Worm (Caenorhabditis elegans) whole organism, L2 larva: ENCODE measurements around the gene C29E4.10.
A peak's percentile ranks its signal among the peaks of the same experiment; 100 is the strongest.

Experiments used
- C34F6.9 ChIP-seq: fragments of 150-350 bp; optimal IDR thresholded peaks from 2 replicates; lab custom pipeline; 2014; ENCODE audit warnings: missing biosample characterization, missing genetic modification characterization
- F13H6.1 ChIP-seq: sonication (generic microtip); optimal IDR thresholded peaks from 2 replicates; lab custom pipeline; 2016; ENCODE audit warnings: missing genetic modification characterization, missing compliant biosample characterization
- R02D3.7 ChIP-seq: fragments of 150-350 bp; optimal IDR thresholded peaks from 2 replicates; lab custom pipeline; 2014; ENCODE audit warnings: missing biosample characterization, missing genetic modification characterization
- Y55F3AM.14 ChIP-seq: fragments of 200-800 bp; sonication (Bioruptor generic); optimal IDR thresholded peaks from 2 replicates; lab custom pipeline; 2018; ENCODE audit warnings: mild to moderate bottlenecking, missing genetic modification characterization, missing compliant biosample characterization
- ZK546.5 ChIP-seq: sonication (generic microtip); optimal IDR thresholded peaks from 2 replicates; lab custom pipeline; 2017; ENCODE audit warnings: missing biosample characterization, missing genetic modification characterization
- alr-1 ChIP-seq: fragments of 150-350 bp; optimal IDR thresholded peaks from 2 replicates; lab custom pipeline; 2014; ENCODE audit warnings: missing biosample characterization, missing genetic modification characterization
- aly-2 ChIP-seq: fragments of 150-350 bp; optimal IDR thresholded peaks from 2 replicates; lab custom pipeline; 2014; ENCODE audit warnings: missing biosample characterization, missing genetic modification characterization
- ama-1 ChIP-seq: fragments of 150-350 bp; optimal IDR thresholded peaks from 2 replicates; lab custom pipeline; 2018; ENCODE audit warnings: inconsistent platforms
- blmp-1 ChIP-seq: sonication (generic microtip); optimal IDR thresholded peaks from 2 replicates; lab custom pipeline; 2017; ENCODE audit warnings: missing genetic modification characterization, mild to moderate bottlenecking, missing compliant biosample characterization, antibody characterized with exemption, moderate library complexity; ENCODE audit not compliant: insufficient read depth
- ceh-82 ChIP-seq: fragments of 150-350 bp; optimal IDR thresholded peaks from 2 replicates; lab custom pipeline; 2014; ENCODE audit warnings: missing biosample characterization, missing genetic modification characterization
- crh-2 ChIP-seq: sonication (generic microtip); optimal IDR thresholded peaks from 2 replicates; lab custom pipeline; 2017; ENCODE audit warnings: missing biosample characterization, missing genetic modification characterization
- egl-27 ChIP-seq: sonication (generic microtip); optimal IDR thresholded peaks from 3 replicates; lab custom pipeline; 2017; ENCODE audit warnings: missing biosample characterization, missing genetic modification reagents, missing genetic modification characterization
- elt-1 ChIP-seq: fragments of 150-350 bp; optimal IDR thresholded peaks from 2 replicates; lab custom pipeline; 2014; ENCODE audit warnings: missing biosample characterization, missing genetic modification characterization
- elt-3 ChIP-seq: sonication (generic microtip); optimal IDR thresholded peaks from 2 replicates; lab custom pipeline; 2017; ENCODE audit warnings: missing biosample characterization, missing genetic modification characterization
- fos-1 ChIP-seq: fragments of 150-350 bp; optimal IDR thresholded peaks from 2 replicates; lab custom pipeline; 2014; ENCODE audit warnings: missing biosample characterization, missing genetic modification characterization
- gmeb-1 ChIP-seq: fragments of 150-350 bp; optimal IDR thresholded peaks from 2 replicates; lab custom pipeline; 2014; ENCODE audit warnings: missing biosample characterization, missing genetic modification characterization
- lin-11 ChIP-seq: fragments of 150-350 bp; sonication (generic microtip); optimal IDR thresholded peaks from 2 replicates; lab custom pipeline; 2014; ENCODE audit warnings: missing biosample characterization, missing genetic modification characterization, inconsistent platforms, mixed read lengths
- lin-13 ChIP-seq: fragments of 150-350 bp; optimal IDR thresholded peaks from 2 replicates; lab custom pipeline; 2014; ENCODE audit warnings: missing biosample characterization, missing genetic modification reagents, missing genetic modification characterization
- lin-39 ChIP-seq: fragments of 150-350 bp; optimal IDR thresholded peaks from 2 replicates; lab custom pipeline; 2014; ENCODE audit warnings: missing biosample characterization, missing genetic modification reagents, missing genetic modification characterization
- lsy-2 ChIP-seq, 2 experiments: fragments of 150-350 bp in 1 of 2; sonication (generic microtip) in 1 of 2; optimal IDR thresholded peaks; 2 replicates each; lab custom pipeline; 2014 to 2017; ENCODE audit warnings: missing biosample characterization in 2 of 2, missing genetic modification characterization in 2 of 2
- mab-5 ChIP-seq: fragments of 150-350 bp; optimal IDR thresholded peaks from 2 replicates; lab custom pipeline; 2014; ENCODE audit warnings: missing biosample characterization, missing genetic modification characterization
- mdl-1 ChIP-seq, 2 experiments: fragments of 150-350 bp in 1 of 2; sonication (generic microtip) in 1 of 2; optimal IDR thresholded peaks; 2 replicates each; lab custom pipeline; 2017; ENCODE audit warnings: missing biosample characterization in 2 of 2, missing genetic modification characterization in 2 of 2
- nhr-12 ChIP-seq: fragments of 150-350 bp; optimal IDR thresholded peaks from 2 replicates; lab custom pipeline; 2014; ENCODE audit warnings: missing biosample characterization, missing genetic modification characterization
- nhr-129 ChIP-seq: fragments of 150-350 bp; optimal IDR thresholded peaks from 2 replicates; lab custom pipeline; 2014; ENCODE audit warnings: missing biosample characterization, missing genetic modification characterization
- nhr-21 ChIP-seq: fragments of 150-350 bp; optimal IDR thresholded peaks from 2 replicates; lab custom pipeline; 2014; ENCODE audit warnings: missing biosample characterization, missing genetic modification characterization
- nhr-25 ChIP-seq: fragments of 150-350 bp; sonication (generic microtip); optimal IDR thresholded peaks from 3 replicates; lab custom pipeline; 2014; ENCODE audit warnings: missing biosample characterization, missing genetic modification characterization
- nhr-6 ChIP-seq: fragments of 150-350 bp; optimal IDR thresholded peaks from 2 replicates; lab custom pipeline; 2014; ENCODE audit warnings: missing biosample characterization, missing genetic modification characterization
- nhr-77 ChIP-seq: fragments of 150-350 bp; optimal IDR thresholded peaks from 2 replicates; lab custom pipeline; 2014; ENCODE audit warnings: missing biosample characterization, missing genetic modification characterization
- peb-1 ChIP-seq: fragments of 150-350 bp; optimal IDR thresholded peaks from 2 replicates; lab custom pipeline; 2014; ENCODE audit warnings: missing biosample characterization, missing genetic modification characterization
- sem-4 ChIP-seq: fragments of 150-350 bp; optimal IDR thresholded peaks from 2 replicates; lab custom pipeline; 2014; ENCODE audit warnings: missing biosample characterization, missing genetic modification reagents, missing genetic modification characterization
- sma-3 ChIP-seq: sonication (generic microtip); optimal IDR thresholded peaks from 2 replicates; lab custom pipeline; 2016; ENCODE audit warnings: missing genetic modification reagents, missing genetic modification characterization, missing compliant biosample characterization
- sma-9 ChIP-seq, 2 experiments: fragments of 150-350 bp in 1 of 2; sonication (generic microtip) in 1 of 2; optimal IDR thresholded peaks; 2 replicates each; lab custom pipeline; 2014 to 2016; ENCODE audit warnings: missing genetic modification characterization in 2 of 2, mild to moderate bottlenecking in 1 of 2, missing biosample characterization in 1 of 2, missing compliant biosample characterization in 1 of 2, missing genetic modification reagents in 1 of 2, moderate library complexity in 1 of 2
- snpc-4 ChIP-seq: fragments of 150-350 bp; optimal IDR thresholded peaks from 2 replicates; lab custom pipeline; 2014; ENCODE audit warnings: missing biosample characterization, missing genetic modification characterization
- unc-39 ChIP-seq: fragments of 150-350 bp; optimal IDR thresholded peaks from 2 replicates; lab custom pipeline; 2014; ENCODE audit warnings: missing biosample characterization, missing genetic modification characterization
- unc-55 ChIP-seq: fragments of 150-350 bp; sonication (generic microtip); optimal IDR thresholded peaks from 3 replicates; lab custom pipeline; 2014; ENCODE audit warnings: missing biosample characterization, missing genetic modification reagents, missing genetic modification characterization
- unc-62 ChIP-seq: fragments of 150-350 bp; optimal IDR thresholded peaks from 2 replicates; lab custom pipeline; 2014; ENCODE audit warnings: missing biosample characterization, missing genetic modification reagents, missing genetic modification characterization
- zag-1 ChIP-seq: fragments of 150-350 bp; optimal IDR thresholded peaks from 2 replicates; lab custom pipeline; 2014; ENCODE audit warnings: missing biosample characterization, missing genetic modification characterization
- ztf-1 ChIP-seq: fragments of 200-800 bp; sonication (Bioruptor generic); conservative IDR thresholded peaks from 2 replicates; pipeline ENCODE4 v1.3.6; 2022; ENCODE audit warnings: missing genetic modification characterization, missing compliant biosample characterization
- ztf-11 ChIP-seq: sonication (generic microtip); optimal IDR thresholded peaks from 2 replicates; lab custom pipeline; 2017; ENCODE audit warnings: missing biosample characterization, missing genetic modification characterization
- ztf-4 ChIP-seq: fragments of 150-350 bp; optimal IDR thresholded peaks from 2 replicates; lab custom pipeline; 2014; ENCODE audit warnings: missing biosample characterization, missing genetic modification characterization

The C29E4.10 gene

DNA sequence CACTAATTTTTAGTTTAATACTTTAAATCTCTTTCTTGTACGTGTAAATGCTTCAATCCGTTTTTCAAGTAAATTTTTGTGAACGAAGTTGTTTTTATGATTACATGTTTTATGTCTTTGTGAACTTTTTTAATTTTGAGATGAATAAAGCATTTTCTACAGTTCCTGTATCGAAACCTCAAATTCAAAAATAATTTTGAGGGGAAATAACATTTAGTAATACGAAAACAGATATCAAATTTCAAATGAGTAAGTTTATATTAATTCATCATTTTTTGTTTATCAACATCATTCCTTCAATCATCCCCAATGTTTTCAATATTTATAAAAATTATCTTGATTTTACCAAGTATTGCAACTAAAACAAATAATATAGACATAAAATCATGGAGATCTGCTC, at the start of gene C29E4.10:
Gene C29E4.10 (plus strand): TSS at position 301 of the 400 bp plus-strand sequence.
- no peak for TF ChIP-seq nhr-21 (tag; lab: Kevin White, UChicago)
- no peak for TF ChIP-seq sma-3 (GFP tag; lab: Kevin White, UChicago)
- TF ChIP-seq gmeb-1 (tag; lab: Kevin White, UChicago) = no peak
- TF ChIP-seq nhr-77 = no peak
- TF ChIP-seq ztf-4 = no peak
- no peak for TF ChIP-seq ztf-11
- no peak for TF ChIP-seq zag-1 (tag; lab: Kevin White, UChicago)
- TF ChIP-seq nhr-129 (tag; lab: Kevin White, UChicago) = no peak
- TF ChIP-seq alr-1 = no peak
- TF ChIP-seq ztf-1 (GFP tag; lab: Robert Waterston, UW) = no peak
- TF ChIP-seq sma-9 (GFP tag; optimal IDR thresholded peaks at IDR 0.05; lab: Kevin White, UChicago) = no peak
- no peak for TF ChIP-seq sma-9 (tag; optimal IDR thresholded peaks at IDR 0.05; lab: Kevin White, UChicago)
- TF ChIP-seq aly-2 (tag; lab: Kevin White, UChicago) = no peak
- no peak for TF ChIP-seq elt-1 (tag; lab: Kevin White, UChicago)
- TF ChIP-seq peb-1 (tag; lab: Kevin White, UChicago) = no peak
- TF ChIP-seq mdl-1 (tag; optimal IDR thresholded peaks at IDR 0.05; lab: Kevin White, UChicago) = no peak
- TF ChIP-seq nhr-25 (tag; lab: Kevin White, UChicago) = no peak
- TF ChIP-seq R02D3.7 = no peak

DNA sequence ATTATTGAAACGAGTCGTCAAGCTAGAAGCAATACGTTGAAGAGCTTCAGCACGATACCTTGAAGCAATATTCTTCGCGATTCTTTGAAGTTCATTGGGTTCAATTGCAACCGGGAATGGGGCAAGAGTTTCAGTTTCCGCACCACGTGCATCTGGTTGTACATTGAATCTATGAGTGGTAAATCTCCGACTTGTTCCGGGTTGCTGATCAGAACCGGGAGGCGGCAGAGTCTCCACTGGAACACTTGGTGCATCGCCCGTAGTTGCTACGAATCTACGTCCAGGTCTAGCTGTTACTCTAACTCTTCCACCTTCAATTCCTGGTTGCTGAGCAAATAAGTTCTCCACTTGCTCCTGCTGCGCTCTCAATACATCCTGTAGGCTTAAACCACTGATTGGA, 48.6 kb upstream of the C29E4.10 start:
- TF ChIP-seq lin-11 (tag; lab: Kevin White, UChicago) = no peak
- no peak for TF ChIP-seq mdl-1 (tag; optimal IDR thresholded peaks at IDR 0.05; lab: Kevin White, UChicago)
- no peak for TF ChIP-seq unc-39 (tag; lab: Kevin White, UChicago)
- no peak for TF ChIP-seq nhr-12 (tag; lab: Kevin White, UChicago)
- no peak for TF ChIP-seq fos-1 (tag; lab: Kevin White, UChicago)
- no peak for TF ChIP-seq nhr-6
- no peak for TF ChIP-seq unc-62 (GFP tag; lab: Kevin White, UChicago)
- no peak for TF ChIP-seq egl-27 (tag; lab: Kevin White, UChicago)
- no peak for TF ChIP-seq Y55F3AM.14 (GFP tag; lab: Kevin White, UChicago)
- no peak for TF ChIP-seq nhr-77
- TF ChIP-seq peb-1 (tag; lab: Kevin White, UChicago) = no peak
- no peak for TF ChIP-seq lin-39 (tag; lab: Kevin White, UChicago)
- no peak for TF ChIP-seq nhr-129 (tag; lab: Kevin White, UChicago)
- no peak for TF ChIP-seq zag-1 (tag; lab: Kevin White, UChicago)
- no peak for TF ChIP-seq ztf-11
- no peak for TF ChIP-seq lsy-2 (tag; optimal IDR thresholded peaks at IDR 0.05; lab: Kevin White, UChicago)
- TF ChIP-seq crh-2 = no peak
- no peak for TF ChIP-seq elt-3

DNA sequence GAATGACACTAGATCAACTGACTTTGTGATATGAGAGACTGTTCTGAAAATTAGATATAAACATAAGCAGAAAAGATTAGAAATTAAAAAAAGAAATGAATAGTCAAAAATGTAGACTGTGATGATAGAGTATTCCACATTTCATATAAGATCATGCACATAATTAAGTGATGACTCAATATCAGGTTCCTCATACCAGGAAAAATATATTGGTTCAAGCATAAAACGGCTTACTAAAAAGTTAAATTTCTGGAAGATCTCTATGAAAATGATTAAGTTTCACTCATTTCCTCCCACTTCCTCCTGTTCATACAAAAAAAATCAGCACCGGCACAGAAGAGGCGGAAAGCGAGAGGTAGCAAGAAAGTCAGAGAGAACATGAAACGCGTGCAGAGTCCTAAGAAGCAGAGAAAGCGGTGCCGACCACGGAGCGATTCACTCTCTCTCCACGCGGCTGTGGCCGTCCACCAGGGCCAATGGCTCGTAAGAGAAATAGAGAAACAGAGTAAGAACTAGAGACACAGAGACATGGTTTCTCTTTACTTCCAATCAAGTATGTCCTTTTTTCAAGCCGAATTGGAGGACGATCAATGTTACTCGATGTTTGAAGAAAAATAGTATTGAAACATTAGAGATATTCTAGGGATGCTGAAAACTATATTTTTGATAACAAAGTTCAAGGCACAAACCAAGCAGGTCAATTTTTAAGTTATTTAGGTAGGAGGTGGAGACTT, 45.9 kb upstream of the C29E4.10 start, which contains the start of the genes ZK688.5 and fahd-1:
Gene ZK688.5 (minus strand): TSS at position 51 of the 734 bp plus-strand sequence.
Gene fahd-1 (plus strand): TSS at position 684 of the 734 bp plus-strand sequence.
- TF ChIP-seq ama-1 (lab: Kevin White, UChicago) (peak; percentile 35), sma-3 (GFP tag; lab: Kevin White, UChicago) (peak; percentile 70), fos-1 (tag; lab: Kevin White, UChicago) (peak; percentile 93), lin-11 (tag; lab: Kevin White, UChicago) (no peak), unc-55 (peak; percentile 78), nhr-21 (tag; lab: Kevin White, UChicago) (peak; percentile 77), mdl-1 (tag; optimal IDR thresholded peaks at IDR 0.05; lab: Kevin White, UChicago) (peak; percentile 52 to 80), R02D3.7 (no peak), egl-27 (tag; lab: Kevin White, UChicago) (peak; percentile 37), blmp-1 (peak; percentile 87), gmeb-1 (tag; lab: Kevin White, UChicago) (peak; percentile 65), aly-2 (tag; lab: Kevin White, UChicago) (no peak), nhr-25 (tag; lab: Kevin White, UChicago) (peak; percentile 88), ztf-4 (peak; percentile 18), mab-5 (tag; lab: Kevin White, UChicago) (no peak), ceh-82 (no peak), unc-39 (tag; lab: Kevin White, UChicago) (no peak), sma-9 (GFP tag; optimal IDR thresholded peaks at IDR 0.05; lab: Kevin White, UChicago) (peak; percentile 84), sma-9 (tag; optimal IDR thresholded peaks at IDR 0.05; lab: Kevin White, UChicago) (no peak), ZK546.5 (tag; lab: Kevin White, UChicago) (no peak), crh-2 (peak; percentile 85), elt-3 (no peak), C34F6.9 (tag; lab: Kevin White, UChicago) (peak; percentile 87), snpc-4 (tag; lab: Kevin White, UChicago) (peak; percentile 47), lsy-2 (tag; optimal IDR thresholded peaks at IDR 0.05; lab: Kevin White, UChicago) (peak; percentile 60 to 69), F13H6.1 (tag; lab: Kevin White, UChicago) (peak; percentile 87), zag-1 (tag; lab: Kevin White, UChicago) (peak; percentile 16), sem-4 (peak; percentile 67), lin-13 (peak; percentile 34), nhr-129 (tag; lab: Kevin White, UChicago) (peak; percentile 82)
